Worm (Caenorhabditis elegans) whole organism, late embryonic: ENCODE data around the gene T26C5.4.

Experiments
- elt-2 ChIP-seq: sonication (generic microtip); optimal IDR thresholded peaks from 2 replicates; lab custom pipeline; 2016; ENCODE audit warnings: missing genetic modification reagents, missing genetic modification characterization, missing compliant biosample characterization
- pha-4 ChIP-seq: fragments of 150-350 bp; optimal IDR thresholded peaks from 2 replicates; lab custom pipeline; 2018; ENCODE audit warnings: missing biosample characterization, missing genetic modification reagents, missing genetic modification characterization

- TF ChIP-seq elt-2 (tag; lab: Kevin White, UChicago) (no peak), pha-4 (tag; lab: Kevin White, UChicago) (no peak)
Measured at ce11 chrII:9281595-9281994, 31.3 kb upstream of the T26C5.4 start.
